Worm (Caenorhabditis elegans) whole organism, midembryonic: Measurements from ENCODE around the gene srh-27.

Source experiments
- T22C8.4 ChIP-seq: fragments of 200-800 bp; sonication (Bioruptor generic); IDR thresholded peaks from 2 replicates; pipeline ENCODE4 v1.3.6; 2022; ENCODE audit warnings: missing genetic modification characterization, missing compliant biosample characterization
- cog-1 ChIP-seq: sonication (generic microtip); optimal IDR thresholded peaks from 2 replicates; lab custom pipeline; 2016; ENCODE audit warnings: missing genetic modification characterization, missing compliant biosample characterization
- flt-1 ChIP-seq: fragments of 200-800 bp; sonication (Bioruptor generic); IDR thresholded peaks from 2 replicates; pipeline ENCODE4 v1.3.6; 2022; ENCODE audit warnings: missing genetic modification characterization, missing compliant biosample characterization
- klf-2 ChIP-seq: fragments of 200-800 bp; sonication (Bioruptor generic); conservative IDR thresholded peaks from 2 replicates; pipeline ENCODE4 v1.3.6; 2022; ENCODE audit warnings: missing genetic modification reagents, missing genetic modification characterization, missing compliant biosample characterization
- med-1 ChIP-seq: sonication (generic microtip); optimal IDR thresholded peaks from 2 replicates; lab custom pipeline; 2017; ENCODE audit warnings: missing genetic modification characterization, mild to moderate bottlenecking, missing compliant biosample characterization, antibody characterized with exemption, missing genetic modification reagents; ENCODE audit not compliant: insufficient read depth
- ref-1 ChIP-seq: fragments of 200-800 bp; sonication (Bioruptor generic); conservative IDR thresholded peaks from 2 replicates; pipeline ENCODE4 v1.3.6; 2022; ENCODE audit warnings: missing genetic modification reagents, missing genetic modification characterization, missing compliant biosample characterization
- tab-1 ChIP-seq: fragments of 200-800 bp; sonication (Bioruptor generic); IDR thresholded peaks from 2 replicates; pipeline ENCODE4 v1.3.6; 2022; ENCODE audit warnings: missing genetic modification characterization, missing compliant biosample characterization
- ztf-23 ChIP-seq: fragments of 200-800 bp; sonication (Bioruptor generic); IDR thresholded peaks from 2 replicates; pipeline ENCODE4 v1.3.6; 2022; ENCODE audit warnings: missing genetic modification reagents, missing genetic modification characterization, missing compliant biosample characterization
- ztf-29 ChIP-seq: fragments of 200-800 bp; sonication (Bioruptor generic); IDR thresholded peaks from 2 replicates; pipeline ENCODE4 v1.3.6; 2022; ENCODE audit warnings: missing genetic modification reagents, missing genetic modification characterization, missing compliant biosample characterization

Gene srh-27

DNA sequence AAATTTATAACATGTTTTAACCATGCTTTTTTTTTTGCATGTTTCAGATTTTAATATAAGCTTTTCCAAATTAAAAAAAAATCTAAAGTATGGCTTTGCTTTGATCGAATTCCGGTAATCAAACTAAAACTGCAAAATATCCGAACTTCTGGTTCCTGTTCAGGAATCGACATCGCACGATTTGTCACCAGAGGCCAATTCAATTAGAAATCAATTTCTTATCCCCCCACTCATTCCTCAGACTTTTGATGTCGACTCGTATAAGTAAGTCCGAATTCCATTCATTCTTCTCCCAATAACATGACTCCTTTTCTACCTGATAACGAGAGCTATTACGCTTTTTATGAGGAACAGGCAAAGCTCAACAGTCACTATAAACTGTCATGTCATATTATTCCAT is at the start of gene srh-27:
Gene srh-27 (plus strand): TSS at position 301 of the 400 bp plus-strand sequence.
- TF ChIP-seq ztf-29 (GFP tag; lab: Robert Waterston, UW) (no peak), ref-1 (GFP tag; lab: Robert Waterston, UW) (no peak), med-1 (GFP tag; lab: Kevin White, UChicago) (no peak), flt-1 (GFP tag; lab: Robert Waterston, UW) (no peak), cog-1 (tag; lab: Kevin White, UChicago) (no peak), klf-2 (GFP tag; lab: Robert Waterston, UW) (no peak), ztf-23 (GFP tag; lab: Robert Waterston, UW) (no peak), tab-1 (GFP tag; lab: Robert Waterston, UW) (no peak)

DNA sequence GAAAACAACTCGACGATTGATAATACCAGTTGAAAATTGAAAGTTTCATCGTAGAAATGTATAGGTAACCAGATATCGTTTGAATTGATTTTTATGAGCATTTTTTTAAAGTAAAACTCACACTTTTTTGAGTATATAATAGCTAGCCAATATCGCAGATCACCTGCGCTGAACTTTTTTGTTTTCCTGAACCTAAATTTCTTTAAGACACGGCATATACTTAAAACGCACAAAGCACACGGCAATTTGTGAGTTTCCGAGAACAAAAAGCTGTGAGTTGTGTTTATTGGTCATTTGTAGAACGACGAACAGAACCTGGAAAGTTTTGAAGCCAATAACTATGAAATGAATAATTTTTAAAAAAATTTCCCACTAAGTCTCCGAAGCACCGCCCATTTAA is 46.5 kb upstream of the srh-27 start, which contains the start of gene sre-29:
Gene sre-29 (minus strand): TSS at position 101 of the 400 bp plus-strand sequence.
- no peak for TF ChIP-seq klf-2 (GFP tag; lab: Robert Waterston, UW)
- TF ChIP-seq tab-1 (GFP tag; lab: Robert Waterston, UW): no peak
- TF ChIP-seq cog-1 (tag; lab: Kevin White, UChicago): no peak
- TF ChIP-seq flt-1 (GFP tag; lab: Robert Waterston, UW): no peak
- TF ChIP-seq med-1 (GFP tag; lab: Kevin White, UChicago): no peak
- no peak for TF ChIP-seq ztf-23 (GFP tag; lab: Robert Waterston, UW)
- TF ChIP-seq ref-1 (GFP tag; lab: Robert Waterston, UW): no peak
- TF ChIP-seq T22C8.4: no peak
- no peak for TF ChIP-seq ztf-29 (GFP tag; lab: Robert Waterston, UW)

DNA sequence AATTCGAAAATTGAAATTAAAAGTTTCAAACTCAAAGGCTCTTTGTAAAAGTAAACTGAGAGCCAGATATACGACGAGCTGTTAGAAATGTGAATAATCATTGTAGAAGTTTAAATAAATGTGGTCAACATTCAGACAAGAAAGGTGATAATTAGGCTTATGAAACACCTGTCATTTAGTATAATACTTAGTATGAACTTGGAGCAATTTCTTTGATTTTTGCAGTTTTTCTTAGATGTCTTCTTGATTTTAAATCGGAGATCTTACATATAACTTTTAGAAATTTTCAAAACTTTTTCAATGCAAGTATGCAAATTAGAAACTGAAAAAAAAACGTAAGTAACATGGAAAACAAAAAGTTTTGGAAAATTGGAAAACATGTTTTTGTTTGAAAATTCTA is 41.9 kb upstream of the srh-27 start, which contains the start of gene sre-30:
Gene sre-30 (minus strand): TSS at position 101 of the 400 bp plus-strand sequence.
- TF ChIP-seq ztf-29 (GFP tag; lab: Robert Waterston, UW) (no peak), T22C8.4 (no peak), tab-1 (GFP tag; lab: Robert Waterston, UW) (no peak), flt-1 (GFP tag; lab: Robert Waterston, UW) (no peak)

DNA sequence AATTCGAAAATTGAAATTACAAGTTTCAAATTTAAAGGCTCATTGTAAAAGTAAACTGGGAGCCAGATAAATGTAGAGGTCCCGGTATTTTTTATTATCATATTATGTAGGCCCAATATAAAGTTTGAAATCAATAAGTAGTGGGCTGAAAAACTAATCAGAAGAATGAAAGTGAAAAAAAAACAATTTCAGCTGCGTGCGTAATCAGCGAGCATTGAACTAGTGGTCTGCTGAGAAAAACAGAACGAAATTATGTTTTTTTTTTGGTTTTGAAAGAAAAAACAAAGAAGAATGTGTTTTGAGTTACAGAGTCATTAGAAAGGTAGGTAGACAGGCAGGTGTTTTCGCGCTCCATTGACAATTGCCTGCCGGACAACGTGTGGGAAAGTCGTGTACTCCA is 39.6 kb upstream of the srh-27 start, which contains the start of gene sre-31:
Gene sre-31 (minus strand): TSS at position 101 of the 400 bp plus-strand sequence.
- no peak for TF ChIP-seq tab-1 (GFP tag; lab: Robert Waterston, UW)
- no peak for TF ChIP-seq ztf-23 (GFP tag; lab: Robert Waterston, UW)
- no peak for TF ChIP-seq flt-1 (GFP tag; lab: Robert Waterston, UW)
- no peak for TF ChIP-seq ztf-29 (GFP tag; lab: Robert Waterston, UW)
- no peak for TF ChIP-seq cog-1 (tag; lab: Kevin White, UChicago)
- TF ChIP-seq med-1 (GFP tag; lab: Kevin White, UChicago): no peak
- TF ChIP-seq ref-1 (GFP tag; lab: Robert Waterston, UW): no peak
- no peak for TF ChIP-seq T22C8.4
- no peak for TF ChIP-seq klf-2 (GFP tag; lab: Robert Waterston, UW)

DNA sequence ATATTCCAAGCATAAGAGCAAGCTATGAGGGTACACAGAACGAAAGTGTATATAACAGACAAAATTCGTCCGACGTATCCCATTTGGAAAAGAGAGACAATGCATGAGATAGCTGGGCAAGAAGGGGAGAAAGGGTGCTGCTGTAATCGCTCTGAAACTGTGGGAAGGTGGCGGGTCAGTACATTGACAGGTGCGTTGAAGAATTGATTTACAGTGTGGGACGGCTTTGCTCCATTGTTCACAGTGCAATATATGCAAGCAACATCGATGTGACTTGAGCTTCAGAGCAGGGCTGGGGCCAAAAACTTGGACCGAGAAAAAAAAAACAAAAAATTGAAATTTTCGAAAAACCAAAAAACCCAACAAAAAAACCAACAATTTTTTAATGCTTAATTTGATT is 38.2 kb upstream of the srh-27 start, which contains the start of gene F57G9.3:
Gene F57G9.3 (minus strand): TSS at position 101 of the 400 bp plus-strand sequence.
- no peak for TF ChIP-seq med-1 (GFP tag; lab: Kevin White, UChicago)

DNA sequence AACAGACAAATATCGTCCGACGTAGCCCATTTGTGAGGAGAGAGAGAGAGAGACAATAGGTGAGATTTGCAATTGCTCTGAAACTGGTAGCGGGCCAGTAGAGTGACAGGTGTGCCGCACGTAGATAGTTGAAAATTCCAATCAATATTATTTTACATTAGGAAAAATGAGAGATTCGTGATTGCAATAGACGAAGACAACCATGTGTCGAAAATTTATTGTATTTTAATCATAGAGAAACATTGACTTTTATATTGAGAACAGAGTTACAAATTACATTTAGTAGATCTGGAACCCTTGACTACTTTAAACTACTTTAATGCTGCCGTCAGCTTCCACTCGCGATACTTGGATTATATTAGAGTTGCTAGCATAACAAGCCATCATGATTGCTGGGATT is 35.9 kb upstream of the srh-27 start, which contains the start of gene Y57A10C.1:
Gene Y57A10C.1 (minus strand): TSS at position 101 of the 400 bp plus-strand sequence.
- TF ChIP-seq flt-1 (GFP tag; lab: Robert Waterston, UW) (no peak), klf-2 (GFP tag; lab: Robert Waterston, UW) (no peak), ztf-23 (GFP tag; lab: Robert Waterston, UW) (no peak), T22C8.4 (no peak), med-1 (GFP tag; lab: Kevin White, UChicago) (no peak), tab-1 (GFP tag; lab: Robert Waterston, UW) (no peak), ref-1 (GFP tag; lab: Robert Waterston, UW) (no peak), cog-1 (tag; lab: Kevin White, UChicago) (no peak), ztf-29 (GFP tag; lab: Robert Waterston, UW) (no peak)

DNA sequence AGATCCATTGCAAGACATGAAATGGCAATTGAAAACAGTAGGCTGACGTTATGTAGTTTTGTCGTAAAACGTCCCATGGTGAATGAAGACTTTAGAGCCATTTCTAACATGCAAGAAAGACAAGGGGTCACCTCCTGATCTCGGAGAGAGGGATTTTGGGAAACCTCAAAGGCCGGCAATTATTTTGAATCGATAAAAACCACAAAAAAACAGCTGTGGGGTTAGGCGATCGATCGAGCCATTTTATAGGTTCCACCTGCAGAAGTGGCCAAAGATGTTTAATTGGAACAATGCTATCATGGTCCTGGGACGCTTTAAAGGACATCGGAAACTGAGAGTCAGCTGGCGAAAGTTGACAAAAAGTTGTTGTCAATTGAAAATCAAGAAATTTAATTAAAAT is 33.5 kb upstream of the srh-27 start, which contains the start of gene Y57A10C.11:
Gene Y57A10C.11 (minus strand): TSS at position 101 of the 400 bp plus-strand sequence.
- no peak for TF ChIP-seq ztf-23 (GFP tag; lab: Robert Waterston, UW)
- no peak for TF ChIP-seq med-1 (GFP tag; lab: Kevin White, UChicago)
- TF ChIP-seq flt-1 (GFP tag; lab: Robert Waterston, UW): no peak
- no peak for TF ChIP-seq tab-1 (GFP tag; lab: Robert Waterston, UW)

DNA sequence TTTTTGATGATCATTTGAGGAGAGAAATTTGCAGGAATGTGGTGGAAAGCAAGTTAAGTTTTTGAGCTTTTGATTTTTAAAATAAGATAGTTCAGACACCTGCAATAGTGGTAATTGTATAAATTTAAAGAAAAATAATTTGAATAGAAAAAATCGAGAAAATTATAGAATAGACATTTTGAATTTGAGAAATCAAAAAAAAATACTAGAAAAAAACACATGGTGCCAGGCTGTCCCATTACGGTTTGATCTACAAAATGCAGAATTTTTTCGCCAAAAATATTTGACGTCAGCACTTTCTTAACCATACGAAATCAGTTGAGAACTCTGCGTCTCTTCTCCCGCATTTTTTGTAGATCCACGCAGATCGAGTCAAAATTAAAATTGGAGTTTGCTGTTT is 30.8 kb upstream of the srh-27 start, which contains the start of gene sre-27:
Gene sre-27 (minus strand): TSS at position 101 of the 400 bp plus-strand sequence.
- TF ChIP-seq ztf-29 (GFP tag; lab: Robert Waterston, UW): no peak
- no peak for TF ChIP-seq klf-2 (GFP tag; lab: Robert Waterston, UW)
- TF ChIP-seq T22C8.4: no peak
- TF ChIP-seq flt-1 (GFP tag; lab: Robert Waterston, UW): no peak
- TF ChIP-seq med-1 (GFP tag; lab: Kevin White, UChicago): no peak
- TF ChIP-seq cog-1 (tag; lab: Kevin White, UChicago): no peak
- no peak for TF ChIP-seq ztf-23 (GFP tag; lab: Robert Waterston, UW)

DNA sequence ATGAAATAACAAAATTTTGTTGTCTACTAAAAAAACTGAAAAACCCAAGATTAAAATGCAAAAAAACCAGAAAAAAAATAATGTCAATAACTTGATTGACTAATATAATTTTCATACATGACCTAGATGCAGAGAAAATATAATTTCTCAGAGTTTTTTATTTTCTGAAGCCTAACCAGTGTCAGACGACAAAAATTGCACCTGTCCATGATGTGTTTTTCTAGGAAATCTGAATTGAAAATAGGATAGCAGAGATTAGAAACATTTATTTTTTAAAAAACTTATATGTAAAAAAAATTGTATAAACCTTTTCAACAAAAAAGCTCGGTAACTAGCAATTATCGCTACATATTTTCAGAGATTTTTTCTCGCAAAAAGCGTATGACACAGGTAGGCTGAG is 30.3 kb upstream of the srh-27 start:
- no peak for TF ChIP-seq ztf-29 (GFP tag; lab: Robert Waterston, UW)
- TF ChIP-seq med-1 (GFP tag; lab: Kevin White, UChicago): no peak

DNA sequence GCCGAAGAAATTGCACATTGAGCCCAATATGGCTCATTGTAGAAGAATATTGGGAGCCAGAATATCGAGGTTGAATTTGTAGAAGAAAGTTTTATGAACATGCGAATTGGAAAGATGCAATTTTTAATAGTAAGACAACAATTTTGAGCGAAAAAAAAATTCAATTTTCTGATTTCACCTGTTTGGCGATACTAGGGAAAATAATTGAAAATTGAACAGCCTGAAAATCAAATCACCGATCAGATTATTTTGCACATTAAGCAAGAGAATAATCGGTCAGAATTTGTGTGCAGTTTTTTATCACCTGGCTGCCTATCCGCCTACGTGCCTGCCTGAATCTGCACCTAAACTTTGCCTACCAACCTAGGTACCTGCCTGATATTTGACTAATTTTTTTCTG is 27.9 kb upstream of the srh-27 start, which contains the start of gene sre-26:
Gene sre-26 (minus strand): TSS at position 101 of the 400 bp plus-strand sequence.
- TF ChIP-seq med-1 (GFP tag; lab: Kevin White, UChicago): no peak
- no peak for TF ChIP-seq ztf-23 (GFP tag; lab: Robert Waterston, UW)
- no peak for TF ChIP-seq T22C8.4
- no peak for TF ChIP-seq tab-1 (GFP tag; lab: Robert Waterston, UW)
- TF ChIP-seq flt-1 (GFP tag; lab: Robert Waterston, UW): no peak
- TF ChIP-seq ref-1 (GFP tag; lab: Robert Waterston, UW): no peak
- TF ChIP-seq cog-1 (tag; lab: Kevin White, UChicago): no peak
- TF ChIP-seq klf-2 (GFP tag; lab: Robert Waterston, UW): no peak
- no peak for TF ChIP-seq ztf-29 (GFP tag; lab: Robert Waterston, UW)
